Worm (Caenorhabditis elegans): Measurements from ENCODE around the gene fip-1.
A peak's percentile ranks its signal among the peaks of the same experiment; 100 is the strongest.

The fip-1 gene

DNA sequence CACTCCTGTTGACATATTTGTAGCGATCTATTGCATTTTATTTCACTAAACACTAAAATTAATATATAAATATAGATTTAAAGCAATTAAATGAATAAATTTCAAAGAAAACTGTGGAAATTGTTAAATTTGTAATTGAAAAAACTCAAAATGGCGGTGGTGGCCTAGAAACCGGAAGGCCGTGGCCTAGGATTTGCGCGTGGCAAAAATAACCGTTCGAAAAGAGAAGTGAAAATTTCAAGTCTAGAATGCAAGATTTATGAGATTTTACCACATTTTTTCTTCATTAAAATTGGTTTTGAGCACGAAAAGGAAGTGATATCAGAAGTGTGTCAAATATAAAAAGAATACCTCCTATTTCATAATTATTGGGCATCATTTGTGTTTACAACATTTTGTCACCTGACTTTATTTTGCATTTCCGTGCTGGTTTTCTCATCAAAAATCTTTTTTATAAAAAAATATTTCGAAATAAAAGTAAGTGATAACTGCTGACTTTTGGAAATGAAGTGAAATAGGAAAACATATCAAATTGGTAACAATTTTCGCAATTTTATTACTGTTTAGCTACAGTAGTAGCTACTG lies 44.2 kb downstream of the fip-1 start, which contains the start of gene fli-1 (continued):
- TF ChIP-seq elt-2 (tag; optimal IDR thresholded peaks at IDR 0.05) (peak; percentile 18), pag-3 (tag; optimal IDR thresholded peaks at IDR 0.05; ENCODE audit: borderline replicate concordance) (no peak), ceh-34 (tag; optimal IDR thresholded peaks at IDR 0.05) (no peak), dmd-4 (tag; optimal IDR thresholded peaks at IDR 0.05; ENCODE audit: borderline replicate concordance) (no peak), fkh-10 (GFP tag; optimal IDR thresholded peaks at IDR 0.05) (no peak), eyg-1 (tag; optimal IDR thresholded peaks at IDR 0.05) (no peak), ceh-22 (tag; optimal IDR thresholded peaks at IDR 0.05) (no peak), ceh-9 (tag; optimal IDR thresholded peaks at IDR 0.05) (no peak)

DNA sequence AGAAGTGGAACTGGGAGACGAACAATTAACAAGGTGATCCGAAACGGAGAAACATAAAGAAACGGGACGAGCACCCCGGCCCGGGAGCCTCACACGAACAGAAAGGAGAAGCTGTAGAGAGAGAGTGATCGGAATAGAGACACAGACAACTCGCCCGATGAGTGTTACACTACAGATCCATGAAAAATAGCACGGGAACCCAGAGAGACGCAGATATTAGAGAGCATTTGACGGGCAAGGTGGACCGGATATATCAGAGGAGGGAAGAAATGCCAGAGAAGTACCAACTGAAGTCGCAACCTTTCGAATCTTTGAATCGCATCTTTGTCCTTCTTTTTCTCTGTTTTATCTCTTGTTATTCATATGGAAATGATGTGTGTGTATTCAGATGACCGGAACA lies 44.9 kb downstream of the fip-1 start, which contains the start of gene anmt-1:
Gene anmt-1 (plus strand): TSS at position 388 of the 400 bp plus-strand sequence.
- TF ChIP-seq pat-9 (tag; optimal IDR thresholded peaks at IDR 0.05) (peak; percentile 17), unc-55 (GFP tag; optimal IDR thresholded peaks at IDR 0.05) (peak; percentile 83), eyg-1 (tag; optimal IDR thresholded peaks at IDR 0.05) (no peak), tbx-2 (tag; optimal IDR thresholded peaks at IDR 0.05) (no peak)

DNA sequence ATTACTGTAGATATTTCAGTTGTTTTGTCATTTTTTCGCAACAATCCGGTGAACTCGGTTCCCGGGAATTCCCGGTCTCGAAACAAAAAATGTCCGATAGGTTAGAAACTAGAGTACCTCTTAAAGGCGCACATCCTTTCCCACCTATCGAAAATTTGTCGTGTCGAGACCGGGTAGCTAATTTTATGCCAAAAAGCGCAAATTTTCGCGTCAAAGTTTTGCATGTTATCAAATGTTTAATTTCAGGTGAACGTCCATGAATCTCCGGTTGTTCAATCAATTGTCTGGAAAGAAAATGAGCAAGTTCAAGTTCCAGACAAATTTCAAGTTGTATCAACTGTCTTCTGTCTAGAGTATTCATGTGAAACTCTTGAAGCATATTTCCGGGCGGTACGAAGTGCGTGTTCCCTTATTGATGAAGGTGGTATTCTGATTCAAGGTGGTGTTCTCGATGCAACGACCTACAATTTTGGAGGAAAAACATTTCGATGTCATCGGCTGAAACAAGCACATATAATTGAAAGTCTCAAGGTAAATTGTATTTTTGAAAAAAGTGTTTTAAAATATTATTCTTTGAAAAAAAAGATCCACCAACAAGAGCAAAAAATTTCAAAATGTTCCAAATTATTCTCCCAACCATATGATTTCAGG lies 46.2 kb downstream of the fip-1 start:
- peak; percentile 10 for TF ChIP-seq ama-1 (optimal IDR thresholded peaks at IDR 0.05)
- no peak for TF ChIP-seq F13H6.1 (tag; optimal IDR thresholded peaks at IDR 0.05)

DNA sequence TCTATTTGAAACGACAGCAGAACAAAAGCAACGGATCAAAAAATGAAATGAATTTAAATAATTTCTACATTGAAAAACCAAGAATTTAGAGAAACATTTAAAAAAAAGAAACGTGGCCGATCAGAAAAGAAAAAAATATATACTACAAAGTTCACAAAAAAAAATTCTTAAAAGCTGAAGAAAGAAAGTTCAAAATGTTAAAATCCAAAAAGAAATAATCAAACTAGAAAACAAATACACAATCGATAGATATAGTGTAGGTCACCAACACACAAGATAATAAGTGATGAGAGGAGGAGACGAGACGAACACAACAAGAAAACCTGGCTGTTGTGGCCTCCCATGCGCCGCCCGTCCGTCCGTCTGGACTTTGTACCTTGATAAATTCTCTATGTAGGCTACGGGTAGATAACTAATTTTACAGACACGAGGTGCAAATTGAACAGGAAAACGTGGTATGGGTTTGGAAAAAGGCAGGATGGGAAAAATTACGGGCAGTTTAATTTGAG lies 48.9 kb downstream of the fip-1 start, which contains the start of gene hadb-1:
Gene hadb-1 (minus strand): TSS at position 51 of the 509 bp plus-strand sequence.
- no peak for TF ChIP-seq fkh-10 (GFP tag; optimal IDR thresholded peaks at IDR 0.05)
- TF ChIP-seq pat-9 (tag; optimal IDR thresholded peaks at IDR 0.05): no peak
- no peak for TF ChIP-seq ceh-9 (tag; optimal IDR thresholded peaks at IDR 0.05)
- no peak for TF ChIP-seq ceh-30 (tag; optimal IDR thresholded peaks at IDR 0.05)
- TF ChIP-seq npax-4 (tag; optimal IDR thresholded peaks at IDR 0.05): no peak
- no peak for TF ChIP-seq mec-3 (tag; optimal IDR thresholded peaks at IDR 0.05; ENCODE audit: borderline replicate concordance)
- TF ChIP-seq nfya-1 (tag; optimal IDR thresholded peaks at IDR 0.05): no peak
- peak; percentile 22 for TF ChIP-seq unc-55 (GFP tag; optimal IDR thresholded peaks at IDR 0.05)
- no peak for TF ChIP-seq ceh-6 (GFP tag; optimal IDR thresholded peaks at IDR 0.05)
- TF ChIP-seq che-1 (tag; optimal IDR thresholded peaks at IDR 0.05): no peak
- TF ChIP-seq ceh-19 (GFP tag; optimal IDR thresholded peaks at IDR 0.05): no peak
- no peak for TF ChIP-seq eyg-1 (tag; optimal IDR thresholded peaks at IDR 0.05)
- TF ChIP-seq pros-1 (tag; optimal IDR thresholded peaks at IDR 0.05): no peak
- no peak for TF ChIP-seq ama-1 (optimal IDR thresholded peaks at IDR 0.05)
- TF ChIP-seq elt-2 (tag; optimal IDR thresholded peaks at IDR 0.05): peak; percentile 47

DNA sequence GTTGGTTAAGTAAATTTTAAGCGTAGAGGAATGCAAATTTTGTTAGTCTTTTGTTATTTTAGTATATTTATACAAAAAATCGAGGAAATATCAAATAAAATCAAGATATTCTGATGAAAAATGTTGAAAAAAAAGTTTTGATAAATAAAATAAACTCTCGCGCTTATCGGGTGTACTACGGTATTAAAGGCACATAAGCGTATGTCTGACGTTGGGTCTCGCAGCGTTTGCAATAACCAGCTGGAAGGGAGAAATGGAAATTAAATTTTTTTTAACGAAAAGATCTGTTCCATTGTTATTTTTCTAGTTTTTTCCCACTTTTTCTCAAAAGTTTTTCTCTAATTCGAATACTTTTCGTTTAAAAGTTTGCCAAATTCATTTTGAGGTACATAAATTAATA lies 49.6 kb downstream of the fip-1 start:
- no peak for TF ChIP-seq fkh-6 (tag; optimal IDR thresholded peaks at IDR 0.05)

DNA sequence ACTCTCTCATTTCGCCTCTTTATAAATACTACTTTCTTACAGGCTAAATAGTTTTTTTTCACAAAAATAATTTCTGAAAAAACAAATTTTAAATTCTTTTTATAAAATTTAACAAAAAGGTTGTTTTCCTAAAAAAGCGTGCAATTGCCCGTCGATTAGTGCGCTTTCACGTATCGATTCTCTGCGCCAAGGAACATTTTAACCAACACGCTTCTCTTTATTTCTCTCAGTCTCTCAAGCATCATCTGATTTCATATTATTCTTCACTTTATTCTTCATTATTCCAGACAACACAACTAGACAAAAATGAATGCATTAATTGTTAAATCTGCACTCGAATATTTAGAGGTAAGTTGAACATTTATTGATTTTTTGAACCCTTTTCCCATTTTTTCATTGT lies 50.1 kb downstream of the fip-1 start, which contains the start of gene B0303.4:
Gene B0303.4 (plus strand): TSS at position 196 of the 400 bp plus-strand sequence.
- TF ChIP-seq ceh-14 (tag; optimal IDR thresholded peaks at IDR 0.05): peak; percentile 5
- TF ChIP-seq unc-42 (tag; optimal IDR thresholded peaks at IDR 0.05): no peak
- TF ChIP-seq pha-4 (tag; optimal IDR thresholded peaks at IDR 0.05): no peak
- TF ChIP-seq nfya-1 (tag; optimal IDR thresholded peaks at IDR 0.05): peak; percentile 35
- TF ChIP-seq ceh-31 (tag; optimal IDR thresholded peaks at IDR 0.05): peak; percentile 37
- TF ChIP-seq ceh-48 (tag; optimal IDR thresholded peaks at IDR 0.05): peak; percentile 68

All from whole organism, late embryonic.